Worm (Caenorhabditis elegans) whole organism, mixed stage, embryonic: Measurements from ENCODE around the gene ppm-1.G.

Experiments used
- blmp-1 ChIP-seq: fragments of 150-350 bp; optimal IDR thresholded peaks from 2 replicates; lab custom pipeline; 2014; ENCODE audit warnings: missing biosample characterization, missing genetic modification characterization
- elt-3 ChIP-seq: fragments of 150-350 bp; optimal IDR thresholded peaks from 2 replicates; lab custom pipeline; 2014; ENCODE audit warnings: missing biosample characterization, missing genetic modification characterization
- lsy-2 ChIP-seq: fragments of 150-350 bp; optimal IDR thresholded peaks from 2 replicates; lab custom pipeline; 2014; ENCODE audit warnings: missing biosample characterization, missing genetic modification characterization
- pha-4 ChIP-seq: fragments of 150-350 bp; optimal IDR thresholded peaks from 2 replicates; lab custom pipeline; 2018; ENCODE audit warnings: missing biosample characterization, missing genetic modification reagents, missing genetic modification characterization
- sem-2 ChIP-seq: fragments of 200-800 bp; sonication (Bioruptor generic); optimal IDR thresholded peaks from 2 replicates; lab custom pipeline; 2018; ENCODE audit warnings: mild to moderate bottlenecking, missing genetic modification characterization, missing compliant biosample characterization
- unc-39 ChIP-seq: fragments of 150-350 bp; optimal IDR thresholded peaks from 2 replicates; lab custom pipeline; 2014; ENCODE audit warnings: missing biosample characterization, missing genetic modification characterization
- unc-62 ChIP-seq: fragments of 150-350 bp; optimal IDR thresholded peaks from 2 replicates; lab custom pipeline; 2014; ENCODE audit warnings: missing biosample characterization, missing genetic modification reagents, missing genetic modification characterization

- no peak for TF ChIP-seq unc-39 (tag; lab: Kevin White, UChicago)
- TF ChIP-seq unc-62 (GFP tag; lab: Kevin White, UChicago), result no peak
- TF ChIP-seq blmp-1, result no peak
- TF ChIP-seq elt-3 (tag; lab: Kevin White, UChicago), result no peak
- TF ChIP-seq pha-4 (tag; lab: Kevin White, UChicago), result no peak
- TF ChIP-seq lsy-2, result no peak
- no peak for TF ChIP-seq sem-2 (GFP tag; lab: Kevin White, UChicago)
Observed at ce11 chrIII:773114-773513, 10.4 kb upstream of the ppm-1.G start, which contains the start of gene cyn-6.
